Worm (Caenorhabditis elegans) whole organism, young adult: ENCODE data around the gene F07H5.7.

ENCODE experiments used
- D2030.7 ChIP-seq: fragments of 200-800 bp; sonication (Bioruptor generic); IDR thresholded peaks from 2 replicates; pipeline ENCODE4 v1.3.6; 2022; ENCODE audit warnings: missing genetic modification reagents, missing genetic modification characterization, missing compliant biosample characterization
- F10E7.11 ChIP-seq: sonication (generic microtip); optimal IDR thresholded peaks from 2 replicates; lab custom pipeline; 2017; ENCODE audit warnings: mild to moderate bottlenecking, missing genetic modification characterization, moderate library complexity, missing compliant biosample characterization
- F37B4.10 ChIP-seq: fragments of 200-800 bp; sonication (Bioruptor generic); IDR thresholded peaks from 2 replicates; pipeline ENCODE4 v1.3.6; 2022; ENCODE audit warnings: missing genetic modification characterization, missing compliant biosample characterization
- F52B5.7 ChIP-seq: sonication (generic microtip); optimal IDR thresholded peaks from 2 replicates; lab custom pipeline; 2016; ENCODE audit warnings: mild to moderate bottlenecking, missing genetic modification characterization, missing compliant biosample characterization
- F55B11.4 ChIP-seq: sonication (generic microtip); optimal IDR thresholded peaks from 2 replicates; lab custom pipeline; 2016; ENCODE audit warnings: missing compliant biosample characterization, missing genetic modification characterization, borderline replicate concordance; ENCODE audit not compliant: insufficient read depth
- F57A8.1 ChIP-seq: fragments of 200-800 bp; sonication (Bioruptor generic); optimal IDR thresholded peaks from 2 replicates; lab custom pipeline; 2018; ENCODE audit warnings: mild to moderate bottlenecking, missing genetic modification characterization, moderate library complexity, missing compliant biosample characterization
- F57C9.4 ChIP-seq: sonication (generic microtip); optimal IDR thresholded peaks from 2 replicates; lab custom pipeline; 2017; ENCODE audit warnings: mild to moderate bottlenecking, missing genetic modification characterization, missing compliant biosample characterization
- K12H6.12 ChIP-seq: fragments of 200-800 bp; sonication (Bioruptor generic); optimal IDR thresholded peaks from 2 replicates; lab custom pipeline; 2018; ENCODE audit warnings: mild to moderate bottlenecking, missing genetic modification characterization, missing compliant biosample characterization
- T07F8.4 ChIP-seq: sonication (generic microtip); optimal IDR thresholded peaks from 2 replicates; lab custom pipeline; 2016; ENCODE audit warnings: mild to moderate bottlenecking, missing genetic modification characterization, moderate library complexity, missing compliant biosample characterization
- Y53F4B.3 ChIP-seq: fragments of 200-800 bp; sonication (Bioruptor generic); IDR thresholded peaks from 2 replicates; pipeline ENCODE4 v1.3.6; 2022; ENCODE audit warnings: missing genetic modification reagents, missing genetic modification characterization, missing compliant biosample characterization
- Y53G8AR.9 ChIP-seq: fragments of 200-800 bp; sonication (Bioruptor generic); conservative IDR thresholded peaks from 2 replicates; pipeline ENCODE4 v1.3.6; 2022; ENCODE audit warnings: missing genetic modification reagents, missing genetic modification characterization, missing compliant biosample characterization
- Y67H2A.10 ChIP-seq: fragments of 200-800 bp; sonication (Bioruptor generic); conservative IDR thresholded peaks from 2 replicates; pipeline ENCODE4 v1.3.6; 2022; ENCODE audit warnings: missing genetic modification reagents, missing genetic modification characterization, missing compliant biosample characterization
- Y79H2A.3 ChIP-seq: fragments of 200-800 bp; sonication (Bioruptor generic); conservative IDR thresholded peaks from 2 replicates; pipeline ENCODE4 v1.3.6; 2022; ENCODE audit warnings: missing genetic modification reagents, missing genetic modification characterization, missing compliant biosample characterization
- ZK185.1 ChIP-seq: sonication (generic microtip); optimal IDR thresholded peaks from 2 replicates; lab custom pipeline; 2016; ENCODE audit warnings: mild to moderate bottlenecking, missing genetic modification characterization, missing compliant biosample characterization; ENCODE audit not compliant: poor library complexity, severe bottlenecking
- aptf-3 ChIP-seq: fragments of 200-800 bp; sonication (Bioruptor generic); IDR thresholded peaks from 2 replicates; pipeline ENCODE4 v1.3.6; 2022; ENCODE audit warnings: missing genetic modification characterization, missing compliant biosample characterization
- athp-1 ChIP-seq: sonication (generic microtip); optimal IDR thresholded peaks from 2 replicates; lab custom pipeline; 2017; ENCODE audit warnings: mild to moderate bottlenecking, missing genetic modification characterization, missing compliant biosample characterization
- bed-2 ChIP-seq: fragments of 200-800 bp; sonication (Bioruptor generic); IDR thresholded peaks from 2 replicates; pipeline ENCODE4 v1.3.6; 2022; ENCODE audit warnings: missing genetic modification reagents, missing genetic modification characterization, missing compliant biosample characterization
- ccch-3 ChIP-seq: fragments of 200-800 bp; sonication (Bioruptor generic); optimal IDR thresholded peaks from 2 replicates; lab custom pipeline; 2018; ENCODE audit warnings: mild to moderate bottlenecking, missing genetic modification characterization, missing compliant biosample characterization
- ceh-100 ChIP-seq: fragments of 200-800 bp; sonication (Bioruptor generic); IDR thresholded peaks from 2 replicates; pipeline ENCODE4 v1.3.6; 2022; ENCODE audit warnings: missing genetic modification reagents, missing genetic modification characterization, missing compliant biosample characterization
- ceh-58 ChIP-seq: fragments of 200-800 bp; sonication (Bioruptor generic); IDR thresholded peaks from 2 replicates; pipeline ENCODE4 v1.3.6; 2022; ENCODE audit warnings: missing genetic modification characterization, missing compliant biosample characterization
- chd-7 ChIP-seq: sonication (generic microtip); optimal IDR thresholded peaks from 2 replicates; lab custom pipeline; 2016; ENCODE audit warnings: mild to moderate bottlenecking, missing genetic modification characterization, moderate library complexity, missing compliant biosample characterization
- dpff-1 ChIP-seq: sonication (generic microtip); optimal IDR thresholded peaks from 2 replicates; lab custom pipeline; 2017; ENCODE audit warnings: mild to moderate bottlenecking, missing genetic modification characterization, missing compliant biosample characterization
- efl-1 ChIP-seq: fragments of 150-350 bp; optimal IDR thresholded peaks from 2 replicates; lab custom pipeline; 2014; ENCODE audit warnings: missing biosample characterization, missing genetic modification reagents, missing genetic modification characterization
- egrh-3 ChIP-seq: fragments of 200-800 bp; sonication (Bioruptor generic); IDR thresholded peaks from 2 replicates; pipeline ENCODE4 v1.3.6; 2022; ENCODE audit warnings: missing genetic modification reagents, missing genetic modification characterization, missing compliant biosample characterization
- him-1 ChIP-seq: sonication (generic microtip); optimal IDR thresholded peaks from 2 replicates; lab custom pipeline; 2016; ENCODE audit warnings: missing genotype, missing genetic modification reagents, missing genetic modification characterization, missing compliant biosample characterization
- hlh-12 ChIP-seq: sonication (generic microtip); optimal IDR thresholded peaks from 2 replicates; lab custom pipeline; 2016; ENCODE audit warnings: missing genetic modification characterization, missing compliant biosample characterization
- hmg-20 ChIP-seq: fragments of 200-800 bp; sonication (Bioruptor generic); IDR thresholded peaks from 2 replicates; pipeline ENCODE4 v1.3.6; 2022; ENCODE audit warnings: missing genetic modification reagents, missing genetic modification characterization, missing compliant biosample characterization
- let-607 ChIP-seq, 2 experiments: fragments of 200-800 bp in 1 of 2; sonication (Bioruptor generic) in 1 of 2; sonication (generic microtip) in 1 of 2; optimal IDR thresholded peaks; 2 replicates each; lab custom pipeline; 2016 to 2018; ENCODE audit warnings: mild to moderate bottlenecking in 2 of 2, missing compliant biosample characterization in 2 of 2, missing genetic modification characterization in 2 of 2, moderate library complexity in 2 of 2, missing genotype in 1 of 2
- lin-35 ChIP-seq, 3 experiments: fragments of 150-350 bp in 2 of 3; sonication (generic microtip) in 1 of 3; optimal IDR thresholded peaks; 2 replicates each; lab custom pipeline; 2014 to 2018; ENCODE audit warnings: missing biosample characterization in 3 of 3, missing genetic modification characterization in 3 of 3, missing genetic modification reagents in 3 of 3
- lsy-27 ChIP-seq: sonication (generic microtip); optimal IDR thresholded peaks from 2 replicates; lab custom pipeline; 2017; ENCODE audit warnings: missing genetic modification characterization, mild to moderate bottlenecking, missing compliant biosample characterization, antibody characterized with exemption, missing genotype, borderline replicate concordance; ENCODE audit not compliant: insufficient read depth
- madf-3 ChIP-seq: fragments of 200-800 bp; sonication (Bioruptor generic); IDR thresholded peaks from 2 replicates; pipeline ENCODE4 v1.3.6; 2022; ENCODE audit warnings: missing genetic modification reagents, missing genetic modification characterization, missing compliant biosample characterization
- madf-6 ChIP-seq: fragments of 200-800 bp; sonication (Bioruptor generic); IDR thresholded peaks from 2 replicates; pipeline ENCODE4 v1.3.6; 2022; ENCODE audit warnings: missing genetic modification reagents, missing genetic modification characterization, missing compliant biosample characterization
- mel-28 ChIP-seq: sonication (generic microtip); optimal IDR thresholded peaks from 2 replicates; lab custom pipeline; 2016; ENCODE audit warnings: borderline replicate concordance, mild to moderate bottlenecking, missing genetic modification characterization, missing compliant biosample characterization
- mes-4 ChIP-seq: sonication (generic microtip); optimal IDR thresholded peaks from 2 replicates; lab custom pipeline; 2016; ENCODE audit warnings: missing genotype, missing genetic modification characterization, missing compliant biosample characterization
- nfya-2 ChIP-seq: fragments of 200-800 bp; sonication (Bioruptor generic); IDR thresholded peaks from 2 replicates; pipeline ENCODE4 v1.3.6; 2022; ENCODE audit warnings: missing genetic modification reagents, missing genetic modification characterization, missing compliant biosample characterization
- nhr-120 ChIP-seq: fragments of 200-800 bp; sonication (Bioruptor generic); IDR thresholded peaks from 2 replicates; pipeline ENCODE4 v1.3.6; 2022; ENCODE audit warnings: missing genetic modification characterization, missing compliant biosample characterization
- nhr-179 ChIP-seq: sonication (generic microtip); optimal IDR thresholded peaks from 2 replicates; lab custom pipeline; 2016; ENCODE audit warnings: mild to moderate bottlenecking, missing genetic modification characterization, missing compliant biosample characterization
- nhr-27 ChIP-seq: fragments of 200-800 bp; sonication (Bioruptor generic); optimal IDR thresholded peaks from 2 replicates; lab custom pipeline; 2018; ENCODE audit warnings: mild to moderate bottlenecking, missing genetic modification characterization, moderate library complexity, missing compliant biosample characterization
- nhr-90 ChIP-seq: sonication (generic microtip); optimal IDR thresholded peaks from 2 replicates; lab custom pipeline; 2016; ENCODE audit warnings: missing genotype, mild to moderate bottlenecking, missing genetic modification characterization, missing compliant biosample characterization
- unc-62 ChIP-seq: fragments of 150-350 bp; optimal IDR thresholded peaks from 2 replicates; lab custom pipeline; 2014; ENCODE audit warnings: missing biosample characterization, missing genetic modification reagents, missing genetic modification characterization
- zfh-2 ChIP-seq: fragments of 200-800 bp; sonication (Bioruptor generic); conservative IDR thresholded peaks from 2 replicates; pipeline ENCODE4 v1.3.6; 2022; ENCODE audit warnings: missing genetic modification reagents, missing genetic modification characterization, missing compliant biosample characterization
- zim-3 ChIP-seq: sonication (generic microtip); optimal IDR thresholded peaks from 2 replicates; lab custom pipeline; 2017; ENCODE audit warnings: mild to moderate bottlenecking, missing genetic modification characterization, moderate library complexity, missing compliant biosample characterization
- ztf-22 ChIP-seq: fragments of 200-800 bp; sonication (Bioruptor generic); optimal IDR thresholded peaks from 2 replicates; lab custom pipeline; 2018; ENCODE audit warnings: mild to moderate bottlenecking, missing genetic modification characterization, moderate library complexity, missing compliant biosample characterization

F07H5.7 gene

ce11 chrII:8784235-8784928 lies 9.6 kb downstream of the F07H5.7 start (continued):
- TF ChIP-seq chd-7 (tag; lab: Kevin White, UChicago) = no peak
- no peak for TF ChIP-seq unc-62 (GFP tag; lab: Kevin White, UChicago)
- TF ChIP-seq zim-3 (tag; lab: Kevin White, UChicago) = no peak
- no peak for TF ChIP-seq D2030.7 (GFP tag; lab: Robert Waterston, UW)
- no peak for TF ChIP-seq athp-1 (tag; lab: Kevin White, UChicago)
- no peak for TF ChIP-seq egrh-3 (GFP tag; lab: Robert Waterston, UW)
- TF ChIP-seq dpff-1 = no peak
- no peak for TF ChIP-seq bed-2 (GFP tag; lab: Robert Waterston, UW)
- no peak for TF ChIP-seq F57A8.1 (GFP tag; lab: Kevin White, UChicago)
- TF ChIP-seq ztf-22 (GFP tag; lab: Kevin White, UChicago) = no peak
- no peak for TF ChIP-seq ccch-3 (GFP tag; lab: Kevin White, UChicago)
- no peak for TF ChIP-seq ZK185.1 (tag; lab: Kevin White, UChicago)
- no peak for TF ChIP-seq him-1 (tag; lab: Kevin White, UChicago)
- no peak for TF ChIP-seq F55B11.4 (tag; lab: Kevin White, UChicago)
- TF ChIP-seq nhr-27 (tag; lab: Kevin White, UChicago) = no peak
- TF ChIP-seq lsy-27 (tag; lab: Kevin White, UChicago) = no peak
- no peak for TF ChIP-seq F57C9.4 (tag; lab: Kevin White, UChicago)
- no peak for TF ChIP-seq nhr-90 (tag; lab: Kevin White, UChicago)
- peak in 1 of 2 experiments; percentile 29 for TF ChIP-seq let-607 (tag; optimal IDR thresholded peaks at IDR 0.05; lab: Kevin White, UChicago)
- TF ChIP-seq zfh-2 (GFP tag; lab: Robert Waterston, UW) = peak; percentile 92
- TF ChIP-seq F52B5.7 = no peak
- no peak for TF ChIP-seq madf-6 (GFP tag; lab: Robert Waterston, UW)
- no peak for TF ChIP-seq F10E7.11 (tag; lab: Kevin White, UChicago)
- TF ChIP-seq mel-28 = no peak
- peak; percentile 11 for TF ChIP-seq K12H6.12 (tag; lab: Kevin White, UChicago)
- no peak for TF ChIP-seq ceh-100 (GFP tag; lab: Robert Waterston, UW)
- no peak for TF ChIP-seq mes-4 (tag; lab: Kevin White, UChicago)
- TF ChIP-seq madf-3 (GFP tag; lab: Robert Waterston, UW) = no peak
- no peak for TF ChIP-seq hlh-12 (tag; lab: Kevin White, UChicago)
- TF ChIP-seq hmg-20 (GFP tag; lab: Robert Waterston, UW) = no peak
- TF ChIP-seq ceh-58 (GFP tag; lab: Robert Waterston, UW) = no peak
- TF ChIP-seq Y67H2A.10 (GFP tag; lab: Robert Waterston, UW) = no peak
- no peak for TF ChIP-seq efl-1 (GFP tag; lab: Kevin White, UChicago)
- no peak for TF ChIP-seq aptf-3 (GFP tag; lab: Robert Waterston, UW)
- TF ChIP-seq Y79H2A.3 (GFP tag; lab: Robert Waterston, UW) = no peak
- no peak for TF ChIP-seq nfya-2

- TF ChIP-seq F57C9.4 (tag; lab: Kevin White, UChicago) (no peak), hmg-20 (GFP tag; lab: Robert Waterston, UW) (no peak), him-1 (tag; lab: Kevin White, UChicago) (no peak), zim-3 (tag; lab: Kevin White, UChicago) (no peak), F52B5.7 (no peak), F37B4.10 (GFP tag; lab: Robert Waterston, UW) (no peak), nfya-2 (no peak), Y53G8AR.9 (no peak), ceh-100 (GFP tag; lab: Robert Waterston, UW) (no peak), F57A8.1 (GFP tag; lab: Kevin White, UChicago) (no peak), nhr-179 (tag; lab: Kevin White, UChicago) (no peak), Y53F4B.3 (GFP tag; lab: Robert Waterston, UW) (no peak), nhr-120 (GFP tag; lab: Robert Waterston, UW) (no peak), T07F8.4 (tag; lab: Kevin White, UChicago) (no peak), egrh-3 (GFP tag; lab: Robert Waterston, UW) (no peak), Y67H2A.10 (GFP tag; lab: Robert Waterston, UW) (no peak), lin-35 (GFP tag; optimal IDR thresholded peaks at IDR 0.05; lab: Kevin White, UChicago) (no peak), hlh-12 (tag; lab: Kevin White, UChicago) (no peak)
Measured at ce11 chrII:8783451-8783967, 10.5 kb downstream of the F07H5.7 start, which contains the start of gene sgn-1. sgn-1 (minus strand) TSS chrII:8783670.
